Fruit fly (Drosophila melanogaster) whole organism, pupa: ENCODE results near the gene bgm.

Experiments used
- CG10348 ChIP-seq: fragments of 200-800 bp; sonication (Bioruptor generic); IDR thresholded peaks from 2 replicates; pipeline ENCODE4 v1.3.6; 2022; ENCODE audit warnings: missing biosample characterization, missing genetic modification characterization
- CG12605 ChIP-seq: fragments of 200-800 bp; sonication (Bioruptor generic); IDR thresholded peaks from 2 replicates; pipeline ENCODE4 v1.3.6; 2022; ENCODE audit warnings: missing biosample characterization, missing genetic modification characterization
- CG13204 ChIP-seq: fragments of 200-800 bp; sonication (Bioruptor generic); optimal IDR thresholded peaks from 2 replicates; lab custom pipeline; 2018; ENCODE audit warnings: missing biosample characterization, mild to moderate bottlenecking, missing genetic modification characterization, moderate library complexity
- CG14655 ChIP-seq: fragments of 200-800 bp; sonication (Bioruptor generic); optimal IDR thresholded peaks from 3 replicates; lab custom pipeline; 2017; ENCODE audit warnings: mild to moderate bottlenecking, missing biosample characterization, missing genetic modification reagents, missing genetic modification characterization
- CG15710 ChIP-seq: fragments of 200-800 bp; sonication (Bioruptor generic); optimal IDR thresholded peaks from 2 replicates; lab custom pipeline; 2018; ENCODE audit warnings: missing biosample characterization, mild to moderate bottlenecking, missing genetic modification characterization, moderate library complexity
- CG17806 ChIP-seq: fragments of 200-800 bp; sonication (Bioruptor generic); optimal IDR thresholded peaks from 2 replicates; lab custom pipeline; 2018; ENCODE audit warnings: missing biosample characterization, mild to moderate bottlenecking, missing genetic modification characterization, moderate library complexity
- CG32121 ChIP-seq: fragments of 200-800 bp; sonication (Bioruptor generic); IDR thresholded peaks from 2 replicates; pipeline ENCODE4 v1.3.6; 2022; ENCODE audit warnings: missing biosample characterization, missing genetic modification characterization
- CG34367 ChIP-seq: fragments of 200-800 bp; sonication (Bioruptor generic); optimal IDR thresholded peaks from 2 replicates; lab custom pipeline; 2018; ENCODE audit warnings: missing biosample characterization, mild to moderate bottlenecking, missing genetic modification characterization
- CG4496 ChIP-seq: fragments of 200-800 bp; sonication (Bioruptor generic); IDR thresholded peaks from 3 replicates; pipeline ENCODE4 v1.3.6; 2022; ENCODE audit warnings: missing biosample characterization, missing genetic modification characterization
- CG8159 ChIP-seq: fragments of 200-800 bp; sonication (Bioruptor generic); optimal IDR thresholded peaks from 3 replicates; lab custom pipeline; 2018; ENCODE audit warnings: missing biosample characterization, mild to moderate bottlenecking, missing genetic modification characterization, moderate library complexity
- CG8301 ChIP-seq: fragments of 200-800 bp; sonication (Bioruptor generic); optimal IDR thresholded peaks from 2 replicates; lab custom pipeline; 2018; ENCODE audit warnings: missing biosample characterization, mild to moderate bottlenecking, missing genetic modification characterization
- CG9948 ChIP-seq: fragments of 200-800 bp; sonication (Bioruptor generic); optimal IDR thresholded peaks from 2 replicates; lab custom pipeline; 2018; ENCODE audit warnings: missing biosample characterization, mild to moderate bottlenecking, missing genetic modification characterization, moderate library complexity
- D1 ChIP-seq: fragments of 200-800 bp; sonication (Bioruptor generic); optimal IDR thresholded peaks from 2 replicates; lab custom pipeline; 2018; ENCODE audit warnings: missing biosample characterization, mild to moderate bottlenecking, missing genetic modification characterization, moderate library complexity
- EcR ChIP-seq: fragments of 200-800 bp; sonication (Bioruptor generic); optimal IDR thresholded peaks from 3 replicates; lab custom pipeline; 2019; ENCODE audit warnings: missing biosample characterization, missing genetic modification characterization, mild to moderate bottlenecking, moderate library complexity, missing genetic modification reagents
- Ets98B ChIP-seq: fragments of 200-800 bp; sonication (Bioruptor generic); IDR thresholded peaks from 2 replicates; pipeline ENCODE4 v1.3.6; 2022; ENCODE audit warnings: missing biosample characterization, missing genetic modification characterization
- Pif1A ChIP-seq: fragments of 200-800 bp; sonication (Bioruptor generic); optimal IDR thresholded peaks from 3 replicates; lab custom pipeline; 2016; ENCODE audit warnings: missing biosample characterization, missing genetic modification characterization
- Pif1B ChIP-seq: fragments of 200-800 bp; sonication (Bioruptor generic); optimal IDR thresholded peaks from 3 replicates; lab custom pipeline; 2016; ENCODE audit warnings: missing biosample characterization, missing genetic modification characterization
- Snoo ChIP-seq: fragments of 200-800 bp; sonication (Bioruptor generic); optimal IDR thresholded peaks from 3 replicates; lab custom pipeline; 2017; ENCODE audit warnings: missing biosample characterization, mild to moderate bottlenecking, missing genetic modification characterization, inconsistent platforms
- fd96Ca ChIP-seq: fragments of 200-800 bp; sonication (Bioruptor generic); IDR thresholded peaks from 3 replicates; pipeline ENCODE4 v1.3.6; 2022; ENCODE audit warnings: missing biosample characterization, missing genetic modification characterization
- gl ChIP-seq: fragments of 200-800 bp; sonication (Bioruptor generic); optimal IDR thresholded peaks from 2 replicates; lab custom pipeline; 2018; ENCODE audit warnings: missing biosample characterization, mild to moderate bottlenecking, missing genetic modification characterization
- rn ChIP-seq: fragments of 200-800 bp; sonication (Bioruptor generic); IDR thresholded peaks from 2 replicates; pipeline ENCODE4 v1.3.6; 2022; ENCODE audit warnings: missing biosample characterization, missing genetic modification characterization

The bgm gene

dm6 chr2L:14012304-14013054 is at the start of gene bgm:
TSS of gene bgm (plus strand) at chr2L:14013004.
- TF ChIP-seq CG12605 (GFP tag; lab: Robert Waterston, UW) (no peak), CG8301 (tag; lab: Kevin White, UChicago) (no peak), CG17806 (tag; lab: Kevin White, UChicago) (no peak), Ets98B (GFP tag; lab: Robert Waterston, UW) (no peak), D1 (tag; lab: Kevin White, UChicago) (no peak), CG8159 (tag; lab: Kevin White, UChicago) (no peak), CG10348 (GFP tag; lab: Robert Waterston, UW) (no peak), rn (GFP tag; lab: Robert Waterston, UW) (no peak), EcR (no peak), CG14655 (GFP tag; lab: Kevin White, UChicago) (no peak), CG32121 (GFP tag; lab: Robert Waterston, UW) (no peak), CG34367 (tag; lab: Kevin White, UChicago) (no peak), CG9948 (no peak), fd96Ca (GFP tag; lab: Robert Waterston, UW) (no peak), Snoo (tag; lab: Kevin White, UChicago) (no peak), Pif1B (GFP tag; lab: Kevin White, UChicago) (no peak), CG13204 (no peak), CG15710 (no peak), CG4496 (GFP tag; lab: Robert Waterston, UW) (no peak)
- TF ChIP-seq, all 21 proteins: peak for 0

- no peak for TF ChIP-seq D1 (tag; lab: Kevin White, UChicago)
- TF ChIP-seq CG8301 (tag; lab: Kevin White, UChicago) = no peak
- TF ChIP-seq Snoo (tag; lab: Kevin White, UChicago) = no peak
- no peak for TF ChIP-seq CG12605 (GFP tag; lab: Robert Waterston, UW)
- no peak for TF ChIP-seq CG14655 (GFP tag; lab: Kevin White, UChicago)
- TF ChIP-seq CG34367 (tag; lab: Kevin White, UChicago) = no peak
Measured at dm6 chr2L:13963467-13964122, 49.2 kb upstream of the bgm start, which contains the start of gene NimB1. TSS of gene NimB1 (plus strand) at chr2L:13963507.

DNA sequence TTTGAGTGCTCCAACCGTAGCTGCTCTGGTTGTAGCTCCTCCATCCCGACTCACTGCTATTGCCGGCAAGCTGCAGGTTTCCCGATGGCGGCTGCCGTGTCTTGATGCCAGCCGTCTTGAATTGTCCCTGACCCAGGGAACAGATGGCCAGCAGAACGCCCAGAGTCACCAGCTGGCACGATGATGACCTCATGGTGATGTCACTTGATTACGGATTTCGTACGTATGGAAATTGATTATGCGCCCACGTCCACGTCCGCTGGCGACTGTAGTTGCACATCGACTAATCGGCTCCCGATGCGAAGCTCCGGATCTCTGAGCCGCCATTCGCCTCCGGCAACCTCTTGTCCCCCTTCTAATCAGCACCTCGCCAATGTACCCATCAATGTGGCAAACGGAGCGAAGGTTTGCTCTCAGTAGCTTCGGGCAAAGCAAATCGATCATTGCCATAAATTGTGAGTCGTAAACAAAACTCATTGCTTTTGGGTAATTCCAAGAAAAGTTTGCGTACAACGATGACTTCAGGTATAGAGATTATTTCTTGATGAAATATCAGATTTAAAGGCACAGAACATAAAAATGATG is 46.0 kb upstream of the bgm start, which contains the start of gene NimB2:
TSS of gene NimB2 (minus strand) at position 287 of the 585 bp plus-strand sequence.
- TF ChIP-seq CG34367 (tag; lab: Kevin White, UChicago) (no peak), EcR (no peak)

DNA sequence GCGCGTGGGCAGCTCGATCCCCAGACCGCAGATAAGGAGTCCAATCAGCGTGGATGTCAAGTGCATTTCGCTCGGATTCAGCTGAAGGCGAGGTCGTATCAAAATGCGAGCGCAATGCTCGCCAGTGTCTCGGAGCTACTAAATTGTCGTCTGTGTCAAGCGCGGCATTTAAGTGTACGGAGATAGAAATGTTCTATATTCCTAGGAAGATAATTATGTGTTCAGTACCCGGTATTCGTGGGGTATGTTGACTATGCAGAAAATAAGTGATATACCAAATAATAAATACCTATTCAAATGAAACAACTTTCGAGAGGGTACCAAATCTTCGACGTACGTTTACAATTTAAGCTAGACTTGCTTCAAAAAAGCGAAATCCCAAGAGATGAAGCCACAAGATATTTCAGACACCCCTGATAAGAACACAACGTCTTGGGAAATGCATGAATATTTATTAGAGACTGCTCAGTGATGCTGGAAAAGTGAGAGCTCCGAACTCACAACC is 44.9 kb upstream of the bgm start, which contains the start of gene NimB3:
TSS of gene NimB3 (minus strand) at position 140 of the 505 bp plus-strand sequence.
- no peak for TF ChIP-seq CG34367 (tag; lab: Kevin White, UChicago)
- TF ChIP-seq CG17806 (tag; lab: Kevin White, UChicago) = no peak
- TF ChIP-seq, all 21 proteins: peak for 0

- TF ChIP-seq fd96Ca (GFP tag; lab: Robert Waterston, UW) (no peak), D1 (tag; lab: Kevin White, UChicago) (no peak), Pif1B (GFP tag; lab: Kevin White, UChicago) (no peak), CG4496 (GFP tag; lab: Robert Waterston, UW) (no peak), CG14655 (GFP tag; lab: Kevin White, UChicago) (no peak), CG12605 (GFP tag; lab: Robert Waterston, UW) (no peak), CG15710 (no peak), rn (GFP tag; lab: Robert Waterston, UW) (no peak), Pif1A (GFP tag; lab: Kevin White, UChicago) (no peak), CG34367 (tag; lab: Kevin White, UChicago) (no peak)
Measured at dm6 chr2L:13969876-13970275, 42.9 kb upstream of the bgm start, which contains the start of the genes NimB4 and NimB5. TSS of gene NimB4 (minus strand) at chr2L:13969976. TSS of gene NimB5 (plus strand) at chr2L:13970177.

- no peak for TF ChIP-seq EcR
- no peak for TF ChIP-seq CG9948
- no peak for TF ChIP-seq CG4496 (GFP tag; lab: Robert Waterston, UW)
- no peak for TF ChIP-seq CG12605 (GFP tag; lab: Robert Waterston, UW)
- no peak for TF ChIP-seq gl (tag; lab: Kevin White, UChicago)
- no peak for TF ChIP-seq Pif1B (GFP tag; lab: Kevin White, UChicago)
- no peak for TF ChIP-seq CG8301 (tag; lab: Kevin White, UChicago)
- no peak for TF ChIP-seq CG13204
- TF ChIP-seq CG34367 (tag; lab: Kevin White, UChicago) = no peak
- TF ChIP-seq CG17806 (tag; lab: Kevin White, UChicago) = no peak
- no peak for TF ChIP-seq CG32121 (GFP tag; lab: Robert Waterston, UW)
- no peak for TF ChIP-seq Pif1A (GFP tag; lab: Kevin White, UChicago)
- TF ChIP-seq CG8159 (tag; lab: Kevin White, UChicago) = no peak
- TF ChIP-seq CG14655 (GFP tag; lab: Kevin White, UChicago) = no peak
- TF ChIP-seq CG10348 (GFP tag; lab: Robert Waterston, UW) = no peak
- no peak for TF ChIP-seq Snoo (tag; lab: Kevin White, UChicago)
- TF ChIP-seq CG15710 = no peak
Measured at dm6 chr2L:13972847-13973246, 40.0 kb upstream of the bgm start, which contains the start of gene He. TSS of gene He (minus strand) at chr2L:13972947.
